Fruit fly (Drosophila melanogaster) whole organism, embryonic: ENCODE results near the gene Ugt37C2.

Experiments
- ATbp ChIP-seq: fragments of 200-800 bp; sonication (Bioruptor generic); optimal IDR thresholded peaks from 2 replicates; lab custom pipeline; 2017; ENCODE audit warnings: missing biosample characterization, mild to moderate bottlenecking, missing genetic modification characterization, missing genetic modification reagents
- BEAF-32 ChIP-seq: fragments of 200-800 bp; sonication (Bioruptor generic); optimal IDR thresholded peaks from 3 replicates; lab custom pipeline; 2017; ENCODE audit warnings: missing biosample characterization, missing genetic modification characterization, mild to moderate bottlenecking, moderate library complexity, missing genetic modification reagents
- CG10274 ChIP-seq: fragments of 200-800 bp; sonication (Bioruptor generic); optimal IDR thresholded peaks from 3 replicates; lab custom pipeline; 2017; ENCODE audit warnings: missing biosample characterization, mild to moderate bottlenecking, missing genetic modification characterization
- CG10366 ChIP-seq: fragments of 200-800 bp; sonication (Bioruptor generic); IDR thresholded peaks from 2 replicates; pipeline ENCODE4 v1.3.6; 2022; ENCODE audit warnings: missing biosample characterization, missing genetic modification characterization
- CG11085 ChIP-seq: fragments of 200-800 bp; sonication (Bioruptor generic); IDR thresholded peaks from 2 replicates; pipeline ENCODE4 v1.3.6; 2022; ENCODE audit warnings: missing biosample characterization, missing genetic modification characterization
- CG12299 ChIP-seq: fragments of 200-800 bp; sonication (Bioruptor generic); optimal IDR thresholded peaks from 2 replicates; lab custom pipeline; 2018; ENCODE audit warnings: missing biosample characterization, mild to moderate bottlenecking, missing genetic modification characterization
- CG13624 ChIP-seq: fragments of 200-800 bp; sonication (Bioruptor generic); optimal IDR thresholded peaks from 2 replicates; lab custom pipeline; 2016; ENCODE audit warnings: missing biosample characterization, missing genetic modification characterization
- CG16863 ChIP-seq: fragments of 200-800 bp; sonication (Bioruptor generic); optimal IDR thresholded peaks from 3 replicates; lab custom pipeline; 2016; ENCODE audit warnings: missing biosample characterization, missing genetic modification characterization
- CG17829 ChIP-seq: fragments of 200-800 bp; optimal IDR thresholded peaks from 2 replicates; lab custom pipeline; 2019; ENCODE audit warnings: missing biosample characterization, mild to moderate bottlenecking, missing genetic modification characterization, moderate library complexity
- CG4282 ChIP-seq: fragments of 200-800 bp; sonication (Bioruptor generic); optimal IDR thresholded peaks from 2 replicates; lab custom pipeline; 2016; ENCODE audit warnings: missing biosample characterization, missing genetic modification characterization
- CG43689 ChIP-seq: fragments of 200-800 bp; sonication (Bioruptor generic); IDR thresholded peaks from 2 replicates; pipeline ENCODE4 v1.3.6; 2022; ENCODE audit warnings: missing biosample characterization, missing genetic modification characterization
- CG5180 ChIP-seq: fragments of 200-800 bp; sonication (Bioruptor generic); optimal IDR thresholded peaks from 3 replicates; lab custom pipeline; 2017; ENCODE audit warnings: missing biosample characterization, missing genetic modification characterization, mild to moderate bottlenecking, moderate library complexity, missing genetic modification reagents
- CG5953 ChIP-seq: fragments of 200-800 bp; sonication (Bioruptor generic); IDR thresholded peaks from 2 replicates; pipeline ENCODE4 v1.3.6; 2022; ENCODE audit warnings: missing biosample characterization, missing genetic modification characterization
- CG7556 ChIP-seq: fragments of 200-800 bp; sonication (Bioruptor generic); optimal IDR thresholded peaks from 2 replicates; lab custom pipeline; 2017; ENCODE audit warnings: missing biosample characterization, mild to moderate bottlenecking, missing genetic modification characterization
- CG7987 ChIP-seq: fragments of 200-800 bp; sonication (Bioruptor generic); optimal IDR thresholded peaks from 2 replicates; lab custom pipeline; 2018; ENCODE audit warnings: missing biosample characterization, mild to moderate bottlenecking, missing genetic modification characterization, moderate library complexity
- CG8359 ChIP-seq: fragments of 200-800 bp; sonication (Bioruptor generic); optimal IDR thresholded peaks from 2 replicates; lab custom pipeline; 2017; ENCODE audit warnings: missing biosample characterization, mild to moderate bottlenecking, missing genetic modification characterization, borderline replicate concordance
- CG8765 ChIP-seq: fragments of 200-800 bp; sonication (Bioruptor generic); IDR thresholded peaks from 2 replicates; pipeline ENCODE4 v1.3.6; 2022; ENCODE audit warnings: missing biosample characterization, missing genetic modification characterization
- CG9817 ChIP-seq: fragments of 200-800 bp; sonication (Bioruptor generic); optimal IDR thresholded peaks from 2 replicates; lab custom pipeline; 2018; ENCODE audit warnings: missing biosample characterization, mild to moderate bottlenecking, missing genetic modification characterization, moderate library complexity
- CoRest ChIP-seq: fragments of 200-800 bp; sonication (Bioruptor generic); optimal IDR thresholded peaks from 3 replicates; lab custom pipeline; 2018; ENCODE audit warnings: missing biosample characterization, mild to moderate bottlenecking, missing genetic modification characterization, moderate library complexity
- Dad ChIP-seq: fragments of 200-800 bp; sonication (Bioruptor generic); optimal IDR thresholded peaks from 3 replicates; lab custom pipeline; 2016; ENCODE audit warnings: missing biosample characterization, missing genetic modification characterization
- Dref ChIP-seq: fragments of 200-800 bp; sonication (Bioruptor generic); IDR thresholded peaks from 2 replicates; pipeline ENCODE4 v1.3.6; 2022; ENCODE audit warnings: missing biosample characterization, missing genetic modification characterization
- Gsc ChIP-seq: fragments of 200-800 bp; sonication (Bioruptor generic); IDR thresholded peaks from 2 replicates; pipeline ENCODE4 v1.3.6; 2022; ENCODE audit warnings: missing biosample characterization, missing genetic modification characterization
- MESR4 ChIP-seq: fragments of 200-800 bp; sonication (Bioruptor generic); optimal IDR thresholded peaks from 2 replicates; lab custom pipeline; 2018; ENCODE audit warnings: missing biosample characterization, mild to moderate bottlenecking, missing genetic modification characterization, moderate library complexity
- Med ChIP-seq: fragments of 200-800 bp; sonication (Bioruptor generic); peaks from one replicate; lab custom pipeline; 2016; ENCODE audit warnings: missing biosample characterization, missing genetic modification characterization, mild to moderate bottlenecking, inconsistent platforms, moderate library complexity
- NFAT ChIP-seq: fragments of 200-800 bp; sonication (Bioruptor generic); IDR thresholded peaks from 2 replicates; pipeline ENCODE4 v1.3.6; 2022; ENCODE audit warnings: missing biosample characterization, missing genetic modification characterization
- Opbp ChIP-seq: fragments of 200-800 bp; sonication (Bioruptor generic); IDR thresholded peaks from 3 replicates; pipeline ENCODE4 v1.3.6; 2022; ENCODE audit warnings: missing biosample characterization, missing genetic modification characterization; ENCODE audit not compliant: partially characterized antibody
- Rx ChIP-seq: fragments of 200-800 bp; sonication (Bioruptor generic); IDR thresholded peaks from 2 replicates; pipeline ENCODE4 v1.3.6; 2022; ENCODE audit warnings: missing biosample characterization, missing genetic modification characterization
- Side ChIP-seq: fragments of 200-800 bp; sonication (Bioruptor generic); optimal IDR thresholded peaks from 2 replicates; lab custom pipeline; 2016; ENCODE audit warnings: missing biosample characterization, missing genetic modification characterization
- Sin3A ChIP-seq: fragments of >200 bp; optimal IDR thresholded peaks from 2 replicates; lab custom pipeline; 2018
- amos ChIP-seq: fragments of 200-800 bp; sonication (Bioruptor generic); IDR thresholded peaks from 2 replicates; pipeline ENCODE4 v1.3.6; 2022; ENCODE audit warnings: missing biosample characterization, missing genetic modification characterization; ENCODE audit not compliant: partially characterized antibody
- aop ChIP-seq: fragments of 200-800 bp; sonication (Bioruptor generic); IDR thresholded peaks from 2 replicates; pipeline ENCODE4 v1.3.6; 2022; ENCODE audit warnings: missing biosample characterization, missing genetic modification characterization
- bab2 ChIP-seq: fragments of 200-800 bp; sonication (Bioruptor generic); optimal IDR thresholded peaks from 2 replicates; lab custom pipeline; 2016; ENCODE audit warnings: missing biosample characterization, missing genetic modification characterization
- cas ChIP-seq: fragments of 200-800 bp; sonication (Bioruptor generic); IDR thresholded peaks from 2 replicates; pipeline ENCODE4 v1.3.6; 2022; ENCODE audit warnings: missing biosample characterization, missing genetic modification characterization
- chinmo ChIP-seq: fragments of 200-800 bp; sonication (Bioruptor generic); IDR thresholded peaks from 4 replicates; pipeline ENCODE4 v1.3.6; 2022; ENCODE audit warnings: missing biosample characterization, missing genetic modification characterization; ENCODE audit not compliant: partially characterized antibody
- corto ChIP-seq: fragments of 200-800 bp; sonication (Bioruptor generic); optimal IDR thresholded peaks from 2 replicates; lab custom pipeline; 2016; ENCODE audit warnings: missing biosample characterization, mild to moderate bottlenecking, missing genetic modification characterization, moderate library complexity
- crp ChIP-seq, 2 experiments: fragments of 200-800 bp; sonication (Bioruptor generic); optimal IDR thresholded peaks; 2 replicates in 1 of 2; 3 replicates in 1 of 2; lab custom pipeline; 2017; ENCODE audit warnings: missing biosample characterization in 2 of 2, missing genetic modification characterization in 2 of 2, mild to moderate bottlenecking in 1 of 2, moderate library complexity in 1 of 2
- dan ChIP-seq: fragments of 200-800 bp; sonication (Bioruptor generic); IDR thresholded peaks from 2 replicates; pipeline ENCODE4 v1.3.6; 2022; ENCODE audit warnings: missing biosample characterization, missing genetic modification characterization
- gcm ChIP-seq: fragments of 200-800 bp; sonication (Bioruptor generic); optimal IDR thresholded peaks from 2 replicates; lab custom pipeline; 2019; ENCODE audit warnings: missing biosample characterization, mild to moderate bottlenecking, missing genetic modification characterization, moderate library complexity
- gro ChIP-seq: fragments of 200-800 bp; sonication (Bioruptor generic); optimal IDR thresholded peaks from 2 replicates; lab custom pipeline; 2016; ENCODE audit warnings: missing biosample characterization, missing genetic modification characterization
- klu ChIP-seq: fragments of 200-800 bp; sonication (Bioruptor generic); IDR thresholded peaks from 2 replicates; pipeline ENCODE4 v1.3.6; 2022; ENCODE audit warnings: missing biosample characterization, missing genetic modification characterization
- kni ChIP-seq: fragments of 200-800 bp; sonication (Bioruptor generic); optimal IDR thresholded peaks from 3 replicates; lab custom pipeline; 2017; ENCODE audit warnings: mild to moderate bottlenecking, missing biosample characterization, missing genetic modification reagents, missing genetic modification characterization
- lov ChIP-seq, 2 experiments: fragments of 200-800 bp in 1 of 2; fragments of >200 bp in 1 of 2; sonication (Bioruptor generic) in 1 of 2; IDR thresholded peaks in 1 of 2; optimal IDR thresholded peaks in 1 of 2; 2 replicates in 1 of 2; 3 replicates in 1 of 2; pipeline versions ENCODE4 v1.3.6 to Lab custom; 2017 to 2022; ENCODE audit warnings: missing biosample characterization in 1 of 2, missing genetic modification characterization in 1 of 2
- odd ChIP-seq: fragments of 200-800 bp; sonication (Bioruptor generic); optimal IDR thresholded peaks from 2 replicates; lab custom pipeline; 2017; ENCODE audit warnings: missing biosample characterization, mild to moderate bottlenecking, missing genetic modification characterization
- pho ChIP-seq: fragments of 200-800 bp; sonication (Bioruptor generic); optimal IDR thresholded peaks from 2 replicates; lab custom pipeline; 2016; ENCODE audit warnings: missing biosample characterization, missing genetic modification characterization
- sr ChIP-seq: fragments of 200-800 bp; sonication (Bioruptor generic); IDR thresholded peaks from 3 replicates; pipeline ENCODE4 v1.3.6; 2022; ENCODE audit warnings: missing biosample characterization, missing genetic modification characterization
- stc ChIP-seq: fragments of 200-800 bp; sonication (Bioruptor generic); IDR thresholded peaks from 2 replicates; pipeline ENCODE4 v1.3.6; 2022; ENCODE audit warnings: missing biosample characterization, missing genetic modification characterization
- z ChIP-seq: fragments of 200-800 bp; sonication (Bioruptor generic); IDR thresholded peaks from 3 replicates; pipeline ENCODE4 v1.3.6; 2022; ENCODE audit warnings: missing biosample characterization, missing genetic modification characterization
- zfh1 ChIP-seq: fragments of 200-800 bp; sonication (Bioruptor generic); IDR thresholded peaks from 3 replicates; pipeline ENCODE4 v1.3.6; 2022; ENCODE audit warnings: missing biosample characterization, missing genetic modification characterization

Ugt37C2 gene

dm6 chr2L:16815989-16816749 is 22.2 kb downstream of the Ugt37C2 start, which contains the start of gene mdy (continued):
- TF ChIP-seq cas (GFP tag; lab: Robert Waterston, UW) = peak; percentile 52; the same call in 1 of the 2 replicates
- no peak for TF ChIP-seq CG8359 (GFP tag; lab: Kevin White, UChicago)
- TF ChIP-seq CG9817 = peak; percentile 19
- no peak for TF ChIP-seq amos
- TF ChIP-seq ATbp (GFP tag; lab: Kevin White, UChicago) = peak; percentile 44
- TF ChIP-seq aop (GFP tag; lab: Robert Waterston, UW) = no peak
- TF ChIP-seq CG5953 (GFP tag; lab: Robert Waterston, UW) = no peak
- peak; percentile 5 for TF ChIP-seq CG5180 (GFP tag; lab: Kevin White, UChicago)
- no peak for TF ChIP-seq z (GFP tag; lab: Robert Waterston, UW)
- TF ChIP-seq sr (GFP tag; lab: Robert Waterston, UW) = no peak
- TF ChIP-seq BEAF-32 = peak; percentile 56
- TF ChIP-seq bab2 (GFP tag; lab: Kevin White, UChicago) = peak; percentile 63
- no peak for TF ChIP-seq lov (optimal IDR thresholded peaks at IDR 0.05; lab: Kevin White, UChicago)
- TF ChIP-seq lov (GFP tag; IDR thresholded peaks at IDR 0.05; lab: Robert Waterston, UW) = 0 out of 3 replicates have a peak, but pooled peaks have one; percentile 56
- peak; percentile 37 for TF ChIP-seq CG12299 (tag; lab: Kevin White, UChicago)
- TF ChIP-seq corto (GFP tag; lab: Kevin White, UChicago) = peak; percentile 33
- TF ChIP-seq odd (GFP tag; lab: Kevin White, UChicago) = no peak
- TF ChIP-seq CG11085 = no peak; the same call in 1 of the 2 replicates
- peak; percentile 47 for TF ChIP-seq pho (GFP tag; lab: Kevin White, UChicago)
- no peak for TF ChIP-seq crp (GFP tag; optimal IDR thresholded peaks at IDR 0.05; lab: Kevin White, UChicago)
- TF ChIP-seq CG7987 = no peak
- no peak; the same call in 2 of the 3 replicates for TF ChIP-seq Opbp (GFP tag; lab: Robert Waterston, UW)
- no peak for TF ChIP-seq MESR4 (GFP tag; lab: Kevin White, UChicago)
- TF ChIP-seq CG4282 = peak; percentile 9
- no peak for TF ChIP-seq Sin3A (lab: Kevin White, UChicago)
- TF ChIP-seq gcm (GFP tag; lab: Kevin White, UChicago) = peak; percentile 14
- TF ChIP-seq gro (GFP tag; lab: Kevin White, UChicago) = peak; percentile 6
- TF ChIP-seq NFAT (GFP tag; lab: Robert Waterston, UW) = peak; percentile 86
- TF ChIP-seq klu = peak; percentile 45; the same call in 1 of the 2 replicates
- TF ChIP-seq CoRest (tag; lab: Kevin White, UChicago) = peak; percentile 75
- peak; percentile 60; the same call in 2 of the 3 replicates for TF ChIP-seq zfh1 (GFP tag; lab: Robert Waterston, UW)
- 0 out of 2 replicates have a peak, but pooled peaks have one; percentile 5 for TF ChIP-seq stc (GFP tag; lab: Robert Waterston, UW)
- peak; percentile 33; the same call in 1 of the 2 replicates for TF ChIP-seq CG8765 (GFP tag; lab: Robert Waterston, UW)
- peak; percentile 55 for TF ChIP-seq CG16863 (GFP tag; lab: Kevin White, UChicago)
- TF ChIP-seq Side = peak; percentile 5
- no peak for TF ChIP-seq CG13624
- TF ChIP-seq CG43689 (GFP tag; lab: Robert Waterston, UW) = no peak
- peak; percentile 49 for TF ChIP-seq CG10366 (GFP tag; lab: Robert Waterston, UW)
- TF ChIP-seq CG10274 (GFP tag; lab: Kevin White, UChicago) = no peak
- peak; percentile 59 for TF ChIP-seq CG7556
- TF ChIP-seq Rx (GFP tag; lab: Robert Waterston, UW) = 0 out of 2 replicates have a peak, but pooled peaks have one; percentile 9
- TF ChIP-seq Gsc (GFP tag; lab: Robert Waterston, UW) = no peak
- TF ChIP-seq chinmo (GFP tag; lab: Robert Waterston, UW) = 0 out of 4 replicates have a peak, but pooled peaks have one; percentile 34
- peak; percentile 8 for TF ChIP-seq kni
- TF ChIP-seq dan (GFP tag; lab: Robert Waterston, UW) = no peak
- TF ChIP-seq CG17829 (tag; lab: Kevin White, UChicago) = peak; percentile 48
- peak; percentile 73 for TF ChIP-seq Dref
- peak; percentile 90 for TF ChIP-seq Med
- no peak for TF ChIP-seq Dad (GFP tag; lab: Kevin White, UChicago)
